Fruit fly (Drosophila melanogaster) whole organism, embryonic: ENCODE results near the gene Pde6.

ENCODE experiments used
- Ada2b ChIP-seq: fragments of 200-800 bp; sonication (Bioruptor generic); IDR thresholded peaks from 2 replicates; pipeline ENCODE4 v1.3.6; 2022; ENCODE audit warnings: missing biosample characterization, missing genetic modification characterization
- Atf6 ChIP-seq: fragments of 200-800 bp; sonication (Bioruptor generic); IDR thresholded peaks from 2 replicates; pipeline ENCODE4 v1.3.6; 2022; ENCODE audit warnings: missing biosample characterization, missing genetic modification characterization
- Awh ChIP-seq: fragments of 200-800 bp; sonication (Bioruptor generic); IDR thresholded peaks from 2 replicates; pipeline ENCODE4, ENCODE4 v1.3.6; 2022; ENCODE audit warnings: missing biosample characterization, missing genetic modification characterization
- Bteb2 ChIP-seq: fragments of 200-800 bp; sonication (Bioruptor generic); optimal IDR thresholded peaks from 2 replicates; lab custom pipeline; 2016; ENCODE audit warnings: missing biosample characterization, missing genetic modification characterization
- CG10209 ChIP-seq: fragments of 200-800 bp; sonication (Bioruptor generic); optimal IDR thresholded peaks from 3 replicates; lab custom pipeline; 2017; ENCODE audit warnings: missing biosample characterization, mild to moderate bottlenecking, missing genetic modification characterization, missing genetic modification reagents
- CG12659 ChIP-seq: fragments of 200-800 bp; sonication (Bioruptor generic); optimal IDR thresholded peaks from 3 replicates; lab custom pipeline; 2017; ENCODE audit warnings: mild to moderate bottlenecking, missing biosample characterization, missing genetic modification reagents, missing genetic modification characterization
- CG13894 ChIP-seq: fragments of 200-800 bp; sonication (Bioruptor generic); optimal IDR thresholded peaks from 3 replicates; lab custom pipeline; 2018; ENCODE audit warnings: missing biosample characterization, mild to moderate bottlenecking, missing genetic modification characterization, moderate library complexity
- CG15601 ChIP-seq: fragments of 200-800 bp; sonication (Bioruptor generic); optimal IDR thresholded peaks from 3 replicates; lab custom pipeline; 2019; ENCODE audit warnings: missing biosample characterization, mild to moderate bottlenecking, missing genetic modification characterization, moderate library complexity
- CG17186 ChIP-seq: fragments of 200-800 bp; sonication (Bioruptor generic); optimal IDR thresholded peaks from 3 replicates; lab custom pipeline; 2017; ENCODE audit warnings: missing biosample characterization, missing genetic modification reagents, missing genetic modification characterization
- CG18011 ChIP-seq: fragments of 200-800 bp; sonication (Bioruptor generic); optimal IDR thresholded peaks from 2 replicates; lab custom pipeline; 2017; ENCODE audit warnings: missing biosample characterization, missing genetic modification characterization, mild to moderate bottlenecking, moderate library complexity, missing genotype
- CG18599 ChIP-seq: fragments of 200-800 bp; sonication (Bioruptor generic); optimal IDR thresholded peaks from 3 replicates; lab custom pipeline; 2017; ENCODE audit warnings: missing biosample characterization, missing genetic modification characterization, mild to moderate bottlenecking, moderate library complexity, missing genetic modification reagents
- CG2678 ChIP-seq: fragments of 200-800 bp; sonication (Bioruptor generic); optimal IDR thresholded peaks from 3 replicates; lab custom pipeline; 2019; ENCODE audit warnings: missing biosample characterization, mild to moderate bottlenecking, missing genetic modification characterization, moderate library complexity
- CG31388 ChIP-seq: fragments of 200-800 bp; sonication (Bioruptor generic); optimal IDR thresholded peaks from 2 replicates; lab custom pipeline; 2016; ENCODE audit warnings: missing biosample characterization, missing genetic modification characterization
- CG3407 ChIP-seq: fragments of 200-800 bp; sonication (Bioruptor generic); optimal IDR thresholded peaks from 2 replicates; lab custom pipeline; 2018; ENCODE audit warnings: missing biosample characterization, mild to moderate bottlenecking, missing genetic modification characterization
- CG34376 ChIP-seq: fragments of 200-800 bp; sonication (Bioruptor generic); optimal IDR thresholded peaks from 2 replicates; lab custom pipeline; 2018; ENCODE audit warnings: missing biosample characterization, mild to moderate bottlenecking, missing genetic modification characterization
- CG4360 ChIP-seq: fragments of 200-800 bp; sonication (Bioruptor generic); IDR thresholded peaks from 2 replicates; pipeline ENCODE4 v1.3.6; 2022; ENCODE audit warnings: missing biosample characterization, missing genetic modification characterization
- CG5180 ChIP-seq: fragments of 200-800 bp; sonication (Bioruptor generic); optimal IDR thresholded peaks from 3 replicates; lab custom pipeline; 2017; ENCODE audit warnings: missing biosample characterization, missing genetic modification characterization, mild to moderate bottlenecking, moderate library complexity, missing genetic modification reagents
- CG7963 ChIP-seq: fragments of 200-800 bp; sonication (Bioruptor generic); IDR thresholded peaks from 3 replicates; pipeline ENCODE4 v1.3.6; 2022; ENCODE audit warnings: missing biosample characterization, missing genetic modification characterization; ENCODE audit not compliant: partially characterized antibody
- CG8281 ChIP-seq: fragments of 200-800 bp; sonication (Bioruptor generic); optimal IDR thresholded peaks from 2 replicates; lab custom pipeline; 2018; ENCODE audit warnings: missing biosample characterization, mild to moderate bottlenecking, missing genetic modification characterization, moderate library complexity
- CG9727 ChIP-seq: fragments of 200-800 bp; sonication (Bioruptor generic); optimal IDR thresholded peaks from 3 replicates; lab custom pipeline; 2017; ENCODE audit warnings: missing biosample characterization, mild to moderate bottlenecking, missing genetic modification characterization
- CHES-1-like ChIP-seq: fragments of 200-800 bp; sonication (Bioruptor generic); optimal IDR thresholded peaks from 2 replicates; lab custom pipeline; 2016; ENCODE audit warnings: missing biosample characterization, missing genetic modification characterization
- CrebB ChIP-seq: fragments of 200-800 bp; sonication (Bioruptor generic); optimal IDR thresholded peaks from 3 replicates; lab custom pipeline; 2018; ENCODE audit warnings: missing biosample characterization, mild to moderate bottlenecking, missing genetic modification characterization
- Doc3 ChIP-seq: fragments of 200-800 bp; sonication (Bioruptor generic); IDR thresholded peaks from 3 replicates; pipeline ENCODE4 v1.3.6; 2022; ENCODE audit warnings: missing biosample characterization, missing genetic modification characterization; ENCODE audit not compliant: partially characterized antibody
- Fer1 ChIP-seq: fragments of 200-800 bp; sonication (Bioruptor generic); optimal IDR thresholded peaks from 2 replicates; lab custom pipeline; 2017; ENCODE audit warnings: missing biosample characterization, mild to moderate bottlenecking, missing genetic modification characterization
- Hr51 ChIP-seq, 2 experiments: fragments of 200-800 bp; sonication (Bioruptor generic); optimal IDR thresholded peaks; 2 replicates in 1 of 2; 3 replicates in 1 of 2; lab custom pipeline; 2016 to 2018; ENCODE audit warnings: missing biosample characterization in 2 of 2, missing genetic modification characterization in 2 of 2, mild to moderate bottlenecking in 1 of 2, moderate library complexity in 1 of 2
- Med ChIP-seq: fragments of 200-800 bp; sonication (Bioruptor generic); peaks from one replicate; lab custom pipeline; 2016; ENCODE audit warnings: missing biosample characterization, missing genetic modification characterization, mild to moderate bottlenecking, inconsistent platforms, moderate library complexity
- Meics ChIP-seq: fragments of 200-800 bp; sonication (Bioruptor generic); optimal IDR thresholded peaks from 2 replicates; lab custom pipeline; 2017; ENCODE audit warnings: missing biosample characterization, mild to moderate bottlenecking, missing genetic modification characterization
- Spps ChIP-seq: fragments of 200-800 bp; sonication (Bioruptor generic); optimal IDR thresholded peaks from 2 replicates; lab custom pipeline; 2018; ENCODE audit warnings: missing biosample characterization, mild to moderate bottlenecking, missing genetic modification characterization
- cg ChIP-seq: fragments of 200-800 bp; sonication (Bioruptor generic); optimal IDR thresholded peaks from 3 replicates; lab custom pipeline; 2019; ENCODE audit warnings: missing biosample characterization, mild to moderate bottlenecking, missing genetic modification characterization, moderate library complexity
- dysf ChIP-seq: fragments of 200-800 bp; sonication (Bioruptor generic); IDR thresholded peaks from 3 replicates; pipeline ENCODE4 v1.3.6; 2022; ENCODE audit warnings: missing biosample characterization, missing genetic modification characterization
- fd102C ChIP-seq: fragments of 200-800 bp; sonication (Bioruptor generic); optimal IDR thresholded peaks from 2 replicates; lab custom pipeline; 2018; ENCODE audit warnings: missing biosample characterization, mild to moderate bottlenecking, missing genetic modification characterization, moderate library complexity
- grn ChIP-seq: fragments of 200-800 bp; sonication (Bioruptor generic); optimal IDR thresholded peaks from 3 replicates; lab custom pipeline; 2017; ENCODE audit warnings: missing biosample characterization, missing genetic modification characterization
- hkb ChIP-seq, 2 experiments: fragments of 200-800 bp in 1 of 2; fragments of >200 bp in 1 of 2; sonication (Bioruptor generic) in 1 of 2; IDR thresholded peaks in 1 of 2; optimal IDR thresholded peaks in 1 of 2; 2 replicates each; pipeline versions ENCODE4 v1.3.6 to Lab custom; 2017 to 2022; ENCODE audit warnings: missing biosample characterization in 1 of 2, missing genetic modification characterization in 1 of 2
- insv ChIP-seq, 2 experiments: fragments of 200-800 bp; sonication (Bioruptor generic); optimal IDR thresholded peaks; 3 replicates each; lab custom pipeline; 2016 to 2018; ENCODE audit warnings: missing biosample characterization in 2 of 2, missing genetic modification characterization in 2 of 2
- lab ChIP-seq: fragments of 200-800 bp; sonication (Bioruptor generic); optimal IDR thresholded peaks from 3 replicates; lab custom pipeline; 2017; ENCODE audit warnings: missing biosample characterization, missing genetic modification characterization, mild to moderate bottlenecking, moderate library complexity, missing genetic modification reagents
- mirr ChIP-seq: fragments of 200-800 bp; sonication (Bioruptor generic); optimal IDR thresholded peaks from 3 replicates; lab custom pipeline; 2018; ENCODE audit warnings: missing biosample characterization, mild to moderate bottlenecking, missing genetic modification characterization
- nau ChIP-seq: fragments of 200-800 bp; sonication (Bioruptor generic); optimal IDR thresholded peaks from 3 replicates; lab custom pipeline; 2017; ENCODE audit warnings: missing biosample characterization, mild to moderate bottlenecking, missing genetic modification characterization, missing genetic modification reagents
- oc ChIP-seq: fragments of 200-800 bp; sonication (Bioruptor generic); optimal IDR thresholded peaks from 2 replicates; lab custom pipeline; 2018; ENCODE audit warnings: missing biosample characterization, mild to moderate bottlenecking, missing genetic modification characterization, moderate library complexity
- rib ChIP-seq: fragments of 200-800 bp; sonication (Bioruptor generic); IDR thresholded peaks from 2 replicates; pipeline ENCODE4 v1.3.6; 2022; ENCODE audit warnings: missing biosample characterization, missing genetic modification characterization
- run ChIP-seq: fragments of 200-800 bp; sonication (Bioruptor generic); optimal IDR thresholded peaks from 3 replicates; lab custom pipeline; 2018; ENCODE audit warnings: missing biosample characterization, mild to moderate bottlenecking, missing genetic modification characterization
- sd ChIP-seq: fragments of 200-800 bp; sonication (Bioruptor generic); optimal IDR thresholded peaks from 3 replicates; lab custom pipeline; 2018; ENCODE audit warnings: missing biosample characterization, mild to moderate bottlenecking, missing genetic modification characterization, moderate library complexity
- sna ChIP-seq: fragments of 200-800 bp; sonication (Bioruptor generic); IDR thresholded peaks from 2 replicates; pipeline ENCODE4 v1.3.6; 2022; ENCODE audit warnings: missing biosample characterization, missing genetic modification characterization; ENCODE audit not compliant: partially characterized antibody
- sob ChIP-seq: fragments of 200-800 bp; sonication (Bioruptor generic); IDR thresholded peaks from 2 replicates; pipeline ENCODE4 v1.3.6; 2022; ENCODE audit warnings: missing biosample characterization, missing genetic modification characterization
- twi ChIP-seq: fragments of 200-800 bp; optimal IDR thresholded peaks from 2 replicates; lab custom pipeline; 2019; ENCODE audit warnings: missing biosample characterization, mild to moderate bottlenecking, missing genetic modification characterization, moderate library complexity
- vvl ChIP-seq: fragments of 200-800 bp; sonication (Bioruptor generic); IDR thresholded peaks from 2 replicates; pipeline ENCODE4 v1.3.6; 2022; ENCODE audit warnings: missing biosample characterization, missing genetic modification characterization
- z ChIP-seq: fragments of 200-800 bp; sonication (Bioruptor generic); IDR thresholded peaks from 3 replicates; pipeline ENCODE4 v1.3.6; 2022; ENCODE audit warnings: missing biosample characterization, missing genetic modification characterization

The Pde6 gene

DNA sequence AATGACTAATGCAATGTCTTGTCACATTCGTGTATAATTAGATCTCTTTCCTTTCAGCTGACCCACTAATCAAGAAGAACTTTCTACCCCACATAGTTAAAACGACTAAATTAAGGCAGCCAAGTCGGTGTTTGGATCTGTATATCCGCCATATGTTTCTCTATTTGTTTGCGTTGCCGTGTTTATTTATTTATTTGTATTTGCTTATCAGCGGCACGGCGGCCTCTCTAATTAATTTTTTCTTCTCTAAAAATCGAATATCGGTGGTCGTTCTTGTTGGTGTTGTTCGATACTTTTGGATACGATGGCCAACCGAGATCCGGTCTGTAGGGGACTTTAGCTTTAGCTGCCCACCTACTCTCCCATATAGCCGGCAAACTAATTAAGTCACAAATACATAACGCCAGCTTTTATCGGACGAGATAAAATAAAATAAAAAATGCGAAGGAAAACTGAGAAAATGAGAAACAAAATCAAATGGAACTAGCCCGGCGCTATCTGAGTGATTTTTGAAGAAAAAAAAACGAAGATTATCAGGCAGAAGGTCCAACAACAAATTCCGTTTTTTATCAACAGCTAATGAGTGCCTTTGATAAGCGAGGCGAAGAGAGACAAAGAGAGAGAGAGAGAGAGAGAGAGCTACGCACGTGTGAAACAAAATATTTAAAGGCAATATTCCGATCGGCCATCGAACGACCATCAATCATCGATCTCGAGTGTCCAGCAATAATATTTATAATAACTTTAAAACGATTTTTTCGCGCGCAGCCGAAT lies 85.3 kb downstream of the Pde6 start (continued):
- TF ChIP-seq Ada2b (GFP tag; lab: Robert Waterston, UW) (no peak), Awh (GFP tag; lab: Robert Waterston, UW) (peak; percentile 68; the same call in 1 of the 2 replicates), nau (GFP tag; lab: Kevin White, UChicago) (peak; percentile 52), lab (GFP tag; lab: Kevin White, UChicago) (peak; percentile 0), fd102C (GFP tag; lab: Kevin White, UChicago) (no peak), Bteb2 (no peak), oc (tag; lab: Kevin White, UChicago) (no peak), dysf (GFP tag; lab: Robert Waterston, UW) (no peak; the same call in 2 of the 3 replicates), mirr (GFP tag; lab: Kevin White, UChicago) (peak; percentile 27), grn (GFP tag; lab: Kevin White, UChicago) (peak; percentile 85), CG9727 (GFP tag; lab: Kevin White, UChicago) (peak; percentile 10), CG18011 (GFP tag; lab: Kevin White, UChicago) (no peak), Meics (GFP tag; lab: Kevin White, UChicago) (peak; percentile 41), Spps (tag; lab: Kevin White, UChicago) (no peak), twi (tag; lab: Kevin White, UChicago) (peak; percentile 28), run (tag; lab: Kevin White, UChicago) (peak; percentile 5), CG5180 (GFP tag; lab: Kevin White, UChicago) (peak; percentile 3), cg (GFP tag; lab: Kevin White, UChicago) (peak; percentile 0), Atf6 (0 out of 2 replicates have a peak, but pooled peaks have one; percentile 23), hkb (optimal IDR thresholded peaks at IDR 0.05; lab: Kevin White, UChicago) (no peak), hkb (GFP tag; IDR thresholded peaks at IDR 0.05; lab: Robert Waterston, UW) (0 out of 2 replicates have a peak, but pooled peaks have one; percentile 3), CG7963 (GFP tag; lab: Robert Waterston, UW) (0 out of 3 replicates have a peak, but pooled peaks have one; percentile 5), Med (GFP tag; lab: Kevin White, UChicago) (peak; percentile 83), vvl (0 out of 2 replicates have a peak, but pooled peaks have one; percentile 7), CG10209 (GFP tag; lab: Kevin White, UChicago) (peak; percentile 36), insv (GFP tag; optimal IDR thresholded peaks at IDR 0.05; lab: Kevin White, UChicago) (no peak), CrebB (peak; percentile 23), CG13894 (peak; percentile 13), Doc3 (GFP tag; lab: Robert Waterston, UW) (no peak), CG8281 (tag; lab: Kevin White, UChicago) (peak; percentile 0), CG3407 (peak; percentile 24), sna (no peak), sob (GFP tag; lab: Robert Waterston, UW) (peak; percentile 20; the same call in 1 of the 2 replicates), CG18599 (GFP tag; lab: Kevin White, UChicago) (peak; percentile 25), CG34376 (peak; percentile 11), CG2678 (tag; lab: Kevin White, UChicago) (peak; percentile 49), CHES-1-like (GFP tag; lab: Kevin White, UChicago) (peak; percentile 1), CG4360 (GFP tag; lab: Robert Waterston, UW) (peak; percentile 18; the same call in 1 of the 2 replicates), CG15601 (tag; lab: Kevin White, UChicago) (no peak), sd (tag; lab: Kevin White, UChicago) (peak; percentile 62), CG12659 (GFP tag; lab: Kevin White, UChicago) (peak; percentile 26), rib (GFP tag; lab: Robert Waterston, UW) (peak; percentile 48; the same call in 1 of the 2 replicates), Fer1 (GFP tag; lab: Kevin White, UChicago) (peak; percentile 39), z (GFP tag; lab: Robert Waterston, UW) (peak; percentile 64; the same call in 2 of the 3 replicates), CG17186 (GFP tag; lab: Kevin White, UChicago) (no peak), CG31388 (GFP tag; lab: Kevin White, UChicago) (no peak), Hr51 (GFP tag; optimal IDR thresholded peaks at IDR 0.05; lab: Kevin White, UChicago) (no peak)
